Worm (Caenorhabditis elegans): ENCODE results near the gene pmk-2.

The pmk-2 gene

ce11 chrIV:8183313-8183712 lies 40.0 kb downstream of the pmk-2 start (continued):
- TF ChIP-seq ahr-1 (tag; optimal IDR thresholded peaks at IDR 0.05) (no peak), zip-5 (tag; optimal IDR thresholded peaks at IDR 0.05) (no peak), C38D4.7 (GFP tag; optimal IDR thresholded peaks at IDR 0.05) (no peak), pha-4 (tag; optimal IDR thresholded peaks at IDR 0.05) (no peak), pha-2 (tag; optimal IDR thresholded peaks at IDR 0.05) (no peak), ceh-6 (GFP tag; optimal IDR thresholded peaks at IDR 0.05) (no peak), ceh-45 (GFP tag; IDR thresholded peaks at IDR 0.05) (no peak), hlh-13 (GFP tag; optimal IDR thresholded peaks at IDR 0.05) (no peak), T23F11.4 (GFP tag; optimal IDR thresholded peaks at IDR 0.05) (no peak), fax-1 (tag; optimal IDR thresholded peaks at IDR 0.05) (no peak), ztf-16 (tag; optimal IDR thresholded peaks at IDR 0.05) (no peak), sox-2 (GFP tag; IDR thresholded peaks at IDR 0.05) (no peak), ceh-48 (tag; optimal IDR thresholded peaks at IDR 0.05) (peak; percentile 21), dmd-4 (tag; optimal IDR thresholded peaks at IDR 0.05; ENCODE audit: borderline replicate concordance) (no peak), gmeb-2 (tag; optimal IDR thresholded peaks at IDR 0.05) (no peak), lin-11 (tag; optimal IDR thresholded peaks at IDR 0.05) (no peak), hlh-30 (tag; optimal IDR thresholded peaks at IDR 0.05; ENCODE audit: insufficient read depth) (no peak), sox-4 (tag; optimal IDR thresholded peaks at IDR 0.05) (peak; percentile 37), odd-2 (tag; optimal IDR thresholded peaks at IDR 0.05) (no peak), K09A11.1 (tag; optimal IDR thresholded peaks at IDR 0.05; ENCODE audit: insufficient read depth) (no peak), mec-3 (tag; optimal IDR thresholded peaks at IDR 0.05; ENCODE audit: borderline replicate concordance) (peak; percentile 61), ceh-18 (tag; optimal IDR thresholded peaks at IDR 0.05) (peak; percentile 29), ceh-31 (tag; optimal IDR thresholded peaks at IDR 0.05) (peak; percentile 85), elt-2 (tag; optimal IDR thresholded peaks at IDR 0.05) (no peak), npax-4 (tag; optimal IDR thresholded peaks at IDR 0.05) (no peak), tbx-7 (tag; optimal IDR thresholded peaks at IDR 0.05) (no peak), nfya-1 (tag; optimal IDR thresholded peaks at IDR 0.05) (peak; percentile 77), hlh-15 (tag; optimal IDR thresholded peaks at IDR 0.05) (no peak)

- TF ChIP-seq fkh-10 (GFP tag; optimal IDR thresholded peaks at IDR 0.05) = no peak
- TF ChIP-seq ama-1 (optimal IDR thresholded peaks at IDR 0.05) = peak; percentile 57
These were observed 45.3 kb downstream of the pmk-2 start for ce11 chrIV:8188421-8189112.

ce11 chrIV:8189667-8190066 lies 46.4 kb downstream of the pmk-2 start:
- TF ChIP-seq ceh-6 (GFP tag; optimal IDR thresholded peaks at IDR 0.05) = no peak
- no peak for TF ChIP-seq sox-2 (GFP tag; IDR thresholded peaks at IDR 0.05)
- TF ChIP-seq ceh-2 (tag; optimal IDR thresholded peaks at IDR 0.05) = no peak

DNA sequence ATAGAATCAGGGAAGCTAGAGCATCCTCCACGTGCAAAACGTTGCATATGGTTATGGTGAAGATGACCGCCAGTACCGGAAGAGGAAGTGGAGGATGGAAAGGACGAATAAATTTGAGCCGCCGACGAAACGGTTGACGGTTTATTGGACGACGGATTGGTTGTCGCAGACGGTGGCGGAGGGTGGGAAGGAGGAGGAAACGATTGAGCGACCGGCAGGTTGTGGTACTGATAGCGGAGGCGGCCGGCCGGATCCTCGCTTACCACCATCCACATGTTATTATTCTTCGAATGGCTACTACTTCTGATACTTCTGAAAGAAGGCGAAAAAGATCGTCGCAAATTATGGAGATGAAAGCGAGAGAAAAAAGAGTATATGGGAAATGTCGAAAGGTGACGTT lies 49.6 kb downstream of the pmk-2 start:
- TF ChIP-seq npax-4 (tag; optimal IDR thresholded peaks at IDR 0.05) = no peak
- TF ChIP-seq elt-2 (tag; optimal IDR thresholded peaks at IDR 0.05) = no peak
